Worm (Caenorhabditis elegans) whole organism, L4/young adult: ENCODE results near the gene ZK512.4.

Source experiments
- W03F9.2 ChIP-seq: fragments of 150-350 bp; optimal IDR thresholded peaks from 2 replicates; lab custom pipeline; 2014; ENCODE audit warnings: missing biosample characterization, missing genetic modification characterization
- dao-5 ChIP-seq: sonication (generic microtip); optimal IDR thresholded peaks from 2 replicates; lab custom pipeline; 2016; ENCODE audit warnings: missing genotype, missing genetic modification characterization, moderate library complexity, missing compliant biosample characterization
- him-1 ChIP-seq: sonication (generic microtip); optimal IDR thresholded peaks from 2 replicates; lab custom pipeline; 2016; ENCODE audit warnings: missing genotype, missing genetic modification reagents, missing genetic modification characterization, missing compliant biosample characterization

DNA sequence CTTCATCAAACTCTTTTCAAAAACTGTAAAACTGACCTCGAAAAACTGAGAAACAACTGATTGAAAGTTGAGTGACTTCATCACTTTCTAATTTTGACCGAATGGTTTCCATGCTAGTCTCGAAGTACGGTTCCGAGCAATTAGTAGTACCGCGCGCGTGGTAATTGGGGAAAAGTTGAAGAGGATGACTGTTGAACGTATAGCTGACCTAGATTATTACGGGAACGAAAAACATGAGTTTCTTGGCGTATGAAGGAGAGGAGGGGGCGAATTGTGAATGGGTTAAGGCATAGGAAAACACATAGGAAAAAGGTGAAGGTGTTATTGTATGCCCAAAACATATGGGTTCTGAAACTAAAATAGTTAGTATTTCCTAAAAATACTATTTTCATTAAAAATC lies 16.4 kb downstream of the ZK512.4 start, which contains the start of gene ptr-9:
- no peak for TF ChIP-seq him-1 (tag; lab: Kevin White, UChicago)
- TF ChIP-seq dao-5 = no peak
- no peak for TF ChIP-seq W03F9.2 (tag; lab: Kevin White, UChicago)
